Fruit fly (Drosophila melanogaster) whole organism, prepupa: ENCODE measurements around the gene CG32071.

ENCODE experiments used
- CG11294 ChIP-seq: fragments of 200-800 bp; sonication (Bioruptor generic); IDR thresholded peaks from 2 replicates; pipeline ENCODE4 v1.3.6; 2022; ENCODE audit warnings: missing biosample characterization, missing genetic modification characterization
- CG11762 ChIP-seq: fragments of 200-800 bp; sonication (Bioruptor generic); optimal IDR thresholded peaks from 3 replicates; lab custom pipeline; 2016; ENCODE audit warnings: missing biosample characterization, missing genetic modification characterization; ENCODE audit not compliant: insufficient read depth
- CG11902 ChIP-seq: fragments of 200-800 bp; sonication (Bioruptor generic); optimal IDR thresholded peaks from 3 replicates; lab custom pipeline; 2016; ENCODE audit warnings: missing biosample characterization, missing genetic modification characterization
- CG15336 ChIP-seq: fragments of 200-800 bp; sonication (Bioruptor generic); IDR thresholded peaks from 2 replicates; pipeline ENCODE4 v1.3.6; 2022; ENCODE audit warnings: missing biosample characterization, missing genetic modification characterization
- CG1621 ChIP-seq: fragments of 200-800 bp; sonication (Bioruptor generic); optimal IDR thresholded peaks from 3 replicates; lab custom pipeline; 2018; ENCODE audit warnings: missing biosample characterization, mild to moderate bottlenecking, missing genetic modification characterization
- CG16779 ChIP-seq: fragments of 200-800 bp; sonication (Bioruptor generic); optimal IDR thresholded peaks from 3 replicates; lab custom pipeline; 2017; ENCODE audit warnings: missing biosample characterization, mild to moderate bottlenecking, missing genetic modification characterization
- CG6854 ChIP-seq: fragments of 200-800 bp; sonication (Bioruptor generic); optimal IDR thresholded peaks from 2 replicates; lab custom pipeline; 2017; ENCODE audit warnings: missing biosample characterization, mild to moderate bottlenecking, missing genetic modification characterization
- Gug ChIP-seq: fragments of 200-800 bp; sonication (Bioruptor generic); IDR thresholded peaks from 2 replicates; pipeline ENCODE4 v1.3.6; 2022; ENCODE audit warnings: missing biosample characterization, missing genetic modification characterization
- Hr39 ChIP-seq: fragments of 200-800 bp; sonication (Bioruptor generic); optimal IDR thresholded peaks from 2 replicates; lab custom pipeline; 2016; ENCODE audit warnings: missing biosample characterization, missing genetic modification characterization
- Sox102F ChIP-seq: fragments of 200-800 bp; sonication (Bioruptor generic); optimal IDR thresholded peaks from 2 replicates; lab custom pipeline; 2016; ENCODE audit warnings: missing biosample characterization, mild to moderate bottlenecking, missing genetic modification characterization
- fd85E ChIP-seq: fragments of 200-800 bp; sonication (Bioruptor generic); optimal IDR thresholded peaks from 3 replicates; lab custom pipeline; 2016; ENCODE audit warnings: missing biosample characterization, missing genetic modification characterization
- svp ChIP-seq: fragments of 200-800 bp; sonication (Bioruptor generic); peaks from one replicate; lab custom pipeline; 2016; ENCODE audit warnings: missing biosample characterization, missing genetic modification characterization
- vri ChIP-seq: fragments of 200-800 bp; sonication (Bioruptor generic); optimal IDR thresholded peaks from 3 replicates; lab custom pipeline; 2016; ENCODE audit warnings: missing biosample characterization, mild to moderate bottlenecking, missing genetic modification characterization

- no peak for TF ChIP-seq Gug (GFP tag; lab: Robert Waterston, UW)
- TF ChIP-seq CG11294 (GFP tag; lab: Robert Waterston, UW) = no peak
- TF ChIP-seq CG1621 (tag; lab: Kevin White, UChicago) = no peak
- TF ChIP-seq CG6854 = no peak
- TF ChIP-seq CG16779 = no peak
- TF ChIP-seq svp = no peak
- 0 out of 2 replicates have a peak, but pooled peaks have one; percentile 11 for TF ChIP-seq CG15336 (GFP tag; lab: Robert Waterston, UW)
- no peak for TF ChIP-seq Hr39 (GFP tag; lab: Kevin White, UChicago)
- no peak for TF ChIP-seq Sox102F (GFP tag; lab: Kevin White, UChicago)
- no peak for TF ChIP-seq CG11902
- TF ChIP-seq vri (GFP tag; lab: Kevin White, UChicago) = no peak
- no peak for TF ChIP-seq CG11762 (GFP tag; lab: Kevin White, UChicago)
- no peak for TF ChIP-seq fd85E (GFP tag; lab: Kevin White, UChicago)
Observed at dm6 chr3L:11053843-11054242, 49.8 kb downstream of the CG32071 start, which contains the start of gene CG7888.
